Fruit fly (Drosophila melanogaster) whole organism, wandering third instar larva: Measurements from ENCODE around the gene CG11694.

Source experiments
- CrebA ChIP-seq: fragments of 200-800 bp; sonication (Bioruptor generic); optimal IDR thresholded peaks from 2 replicates; lab custom pipeline; 2016; ENCODE audit warnings: missing biosample characterization, mild to moderate bottlenecking, missing genetic modification characterization, borderline replicate concordance
- Dfd ChIP-seq: fragments of >200 bp; optimal IDR thresholded peaks from 2 replicates; lab custom pipeline; 2017; ENCODE audit warnings: missing biosample characterization, missing genetic modification characterization
- Sp1 ChIP-seq: fragments of 200-800 bp; sonication (Bioruptor generic); optimal IDR thresholded peaks from 3 replicates; lab custom pipeline; 2019; ENCODE audit warnings: missing biosample characterization, mild to moderate bottlenecking, missing genetic modification characterization, moderate library complexity
- ey ChIP-seq: fragments of 200-800 bp; sonication (Bioruptor generic); optimal IDR thresholded peaks from 2 replicates; lab custom pipeline; 2016; ENCODE audit warnings: missing biosample characterization, missing genetic modification characterization
- fru ChIP-seq: fragments of 200-800 bp; sonication (Bioruptor generic); optimal IDR thresholded peaks from 3 replicates; lab custom pipeline; 2016; ENCODE audit warnings: missing biosample characterization, mild to moderate bottlenecking, missing genetic modification characterization
- h ChIP-seq: fragments of 200-800 bp; sonication (Bioruptor generic); optimal IDR thresholded peaks from 3 replicates; lab custom pipeline; 2016; ENCODE audit warnings: missing biosample characterization, mild to moderate bottlenecking, missing genetic modification characterization
- pan ChIP-seq: fragments of >200 bp; optimal IDR thresholded peaks from 2 replicates; lab custom pipeline; 2017
- psq ChIP-seq: fragments of 200-800 bp; sonication (Bioruptor generic); optimal IDR thresholded peaks from 3 replicates; lab custom pipeline; 2017; ENCODE audit warnings: missing biosample characterization, mild to moderate bottlenecking, missing genetic modification characterization, moderate library complexity
- sage ChIP-seq: fragments of 200-800 bp; sonication (Bioruptor generic); optimal IDR thresholded peaks from 2 replicates; lab custom pipeline; 2016; ENCODE audit warnings: missing biosample characterization, mild to moderate bottlenecking, missing genetic modification characterization
- sv ChIP-seq: fragments of 200-800 bp; sonication (Bioruptor generic); optimal IDR thresholded peaks from 3 replicates; lab custom pipeline; 2016; ENCODE audit warnings: missing biosample characterization, missing genetic modification characterization
- usp ChIP-seq: fragments of >200 bp; optimal IDR thresholded peaks from 2 replicates; lab custom pipeline; 2017; ENCODE audit warnings: missing biosample characterization, missing genetic modification characterization

DNA sequence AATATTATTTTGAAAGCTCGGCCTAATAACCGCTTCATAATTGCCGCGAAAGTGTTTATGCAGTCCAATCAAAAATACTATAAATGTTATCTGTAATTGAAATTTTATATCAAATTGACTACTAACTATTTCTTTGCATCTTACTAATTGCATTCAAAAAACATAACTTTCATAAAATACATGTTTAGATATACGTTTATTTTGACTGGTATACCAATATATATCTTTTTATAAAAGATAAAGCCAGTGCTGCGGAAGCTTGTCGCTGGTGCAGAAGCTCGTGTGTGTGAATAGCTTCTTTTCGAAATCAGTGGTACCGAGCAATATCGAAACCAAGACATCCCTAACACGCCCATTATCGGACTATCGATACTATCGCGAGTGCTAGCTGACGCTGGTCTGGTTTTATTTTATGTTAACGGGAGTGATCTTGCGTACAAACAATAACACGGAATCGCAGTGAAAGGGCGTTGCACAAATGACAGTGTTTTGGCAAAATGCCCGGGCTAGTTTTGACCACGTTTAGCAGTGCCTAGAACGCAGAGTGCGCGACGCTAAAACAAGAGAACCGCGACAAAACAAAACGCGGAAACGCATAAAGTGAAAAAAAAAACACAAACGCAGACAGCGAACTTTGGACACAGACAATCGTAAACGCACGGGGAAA is 37.6 kb upstream of the CG11694 start, which contains the start of gene Atg13:
- TF ChIP-seq h (no peak), psq (GFP tag; lab: Kevin White, UChicago) (peak; percentile 22), Dfd (GFP tag; lab: Kevin White, UChicago) (no peak), fru (GFP tag; lab: Kevin White, UChicago) (no peak), pan (lab: Kevin White, UChicago) (no peak), CrebA (GFP tag; lab: Kevin White, UChicago) (no peak), ey (GFP tag; lab: Kevin White, UChicago) (peak; percentile 9), sage (no peak), sv (GFP tag; lab: Kevin White, UChicago) (peak; percentile 1), usp (no peak), Sp1 (GFP tag; lab: Kevin White, UChicago) (peak; percentile 29)
